Fruit fly (Drosophila melanogaster) whole organism, embryonic: ENCODE measurements around the gene lilli.

ENCODE experiments used
- Adf1 ChIP-seq: fragments of 200-800 bp; sonication (Bioruptor generic); IDR thresholded peaks from 2 replicates; pipeline ENCODE4 v1.3.6; 2022; ENCODE audit warnings: missing biosample characterization, missing genetic modification characterization
- Bgb ChIP-seq: fragments of 200-800 bp; sonication (Bioruptor generic); IDR thresholded peaks from 2 replicates; pipeline ENCODE4 v1.3.6; 2022; ENCODE audit warnings: missing biosample characterization, missing genetic modification characterization; ENCODE audit not compliant: partially characterized antibody
- BtbVII ChIP-seq: fragments of 200-800 bp; sonication (Bioruptor generic); optimal IDR thresholded peaks from 3 replicates; lab custom pipeline; 2017; ENCODE audit warnings: missing biosample characterization, mild to moderate bottlenecking, missing genetic modification characterization
- CG10209 ChIP-seq: fragments of 200-800 bp; sonication (Bioruptor generic); optimal IDR thresholded peaks from 3 replicates; lab custom pipeline; 2017; ENCODE audit warnings: missing biosample characterization, mild to moderate bottlenecking, missing genetic modification characterization, missing genetic modification reagents
- CG11247 ChIP-seq: fragments of 200-800 bp; sonication (Bioruptor generic); IDR thresholded peaks from 2 replicates; pipeline ENCODE4 v1.3.6; 2022; ENCODE audit warnings: missing biosample characterization, missing genetic modification characterization
- CG13424 ChIP-seq: fragments of 200-800 bp; sonication (Bioruptor generic); optimal IDR thresholded peaks from 2 replicates; lab custom pipeline; 2019; ENCODE audit warnings: missing biosample characterization, mild to moderate bottlenecking, missing genetic modification characterization, moderate library complexity
- CG14014 ChIP-seq: fragments of 200-800 bp; sonication (Bioruptor generic); IDR thresholded peaks from 2 replicates; pipeline ENCODE4 v1.3.6; 2022; ENCODE audit warnings: missing biosample characterization, missing genetic modification characterization
- CG14050 ChIP-seq: fragments of 200-800 bp; sonication (Bioruptor generic); IDR thresholded peaks from 3 replicates; pipeline ENCODE4 v1.3.6; 2022; ENCODE audit warnings: missing biosample characterization, missing genetic modification characterization
- CG17359 ChIP-seq: fragments of 200-800 bp; sonication (Bioruptor generic); optimal IDR thresholded peaks from 3 replicates; lab custom pipeline; 2018; ENCODE audit warnings: missing biosample characterization, mild to moderate bottlenecking, missing genetic modification characterization, moderate library complexity
- CG17802 ChIP-seq: fragments of 200-800 bp; sonication (Bioruptor generic); optimal IDR thresholded peaks from 2 replicates; lab custom pipeline; 2018; ENCODE audit warnings: missing biosample characterization, mild to moderate bottlenecking, missing genetic modification characterization, moderate library complexity
- CG18476 ChIP-seq: fragments of 200-800 bp; sonication (Bioruptor generic); optimal IDR thresholded peaks from 2 replicates; lab custom pipeline; 2016; ENCODE audit warnings: missing biosample characterization, mild to moderate bottlenecking, missing genetic modification characterization
- CG18619 ChIP-seq: fragments of 200-800 bp; sonication (Bioruptor generic); optimal IDR thresholded peaks from 3 replicates; lab custom pipeline; 2017; ENCODE audit warnings: missing biosample characterization, mild to moderate bottlenecking, missing genetic modification characterization
- CG2120 ChIP-seq: fragments of 200-800 bp; sonication (Bioruptor generic); optimal IDR thresholded peaks from 3 replicates; lab custom pipeline; 2016; ENCODE audit warnings: missing biosample characterization, missing genetic modification characterization
- CG31441 ChIP-seq: fragments of 200-800 bp; sonication (Bioruptor generic); IDR thresholded peaks from 2 replicates; pipeline ENCODE4 v1.3.6; 2022; ENCODE audit warnings: missing biosample characterization, missing genetic modification characterization
- CG34376 ChIP-seq: fragments of 200-800 bp; sonication (Bioruptor generic); optimal IDR thresholded peaks from 2 replicates; lab custom pipeline; 2018; ENCODE audit warnings: missing biosample characterization, mild to moderate bottlenecking, missing genetic modification characterization
- CG3726 ChIP-seq: fragments of 200-800 bp; sonication (Bioruptor generic); IDR thresholded peaks from 3 replicates; pipeline ENCODE4, ENCODE4 v1.3.6; 2022; ENCODE audit warnings: missing biosample characterization, missing genetic modification characterization
- CG4820 ChIP-seq: fragments of 200-800 bp; sonication (Bioruptor generic); optimal IDR thresholded peaks from 3 replicates; lab custom pipeline; 2016; ENCODE audit warnings: missing biosample characterization, missing genetic modification characterization
- CG6254 ChIP-seq: fragments of 200-800 bp; sonication (Bioruptor generic); optimal IDR thresholded peaks from 3 replicates; lab custom pipeline; 2017; ENCODE audit warnings: mild to moderate bottlenecking, missing biosample characterization, missing genetic modification reagents, missing genetic modification characterization
- CG6765 ChIP-seq: fragments of 200-800 bp; sonication (Bioruptor generic); optimal IDR thresholded peaks from 3 replicates; lab custom pipeline; 2017; ENCODE audit warnings: missing biosample characterization, mild to moderate bottlenecking, missing genetic modification characterization
- CG7372 ChIP-seq: fragments of 200-800 bp; sonication (Bioruptor generic); IDR thresholded peaks from 2 replicates; pipeline ENCODE4 v1.3.6; 2022; ENCODE audit warnings: missing biosample characterization, missing genetic modification characterization
- CoRest ChIP-seq: fragments of 200-800 bp; sonication (Bioruptor generic); optimal IDR thresholded peaks from 3 replicates; lab custom pipeline; 2018; ENCODE audit warnings: missing biosample characterization, mild to moderate bottlenecking, missing genetic modification characterization, moderate library complexity
- MBD-R2 ChIP-seq: fragments of 200-800 bp; sonication (Bioruptor generic); IDR thresholded peaks from 2 replicates; pipeline ENCODE4 v1.3.6; 2022; ENCODE audit warnings: missing biosample characterization, missing genetic modification characterization
- Neu2 ChIP-seq: fragments of 200-800 bp; sonication (Bioruptor generic); optimal IDR thresholded peaks from 3 replicates; lab custom pipeline; 2016; ENCODE audit warnings: missing biosample characterization, missing genetic modification characterization, borderline replicate concordance
- Nf-YC ChIP-seq: fragments of 200-800 bp; optimal IDR thresholded peaks from 3 replicates; lab custom pipeline; 2019; ENCODE audit warnings: missing biosample characterization, mild to moderate bottlenecking, missing genetic modification characterization, moderate library complexity
- Pdp1 ChIP-seq, 2 experiments: fragments of 200-800 bp; sonication (Bioruptor generic); optimal IDR thresholded peaks; 3 replicates each; lab custom pipeline; 2016; ENCODE audit warnings: missing biosample characterization in 2 of 2, missing genetic modification characterization in 2 of 2, mild to moderate bottlenecking in 1 of 2, moderate library complexity in 1 of 2
- Vsx1 ChIP-seq: fragments of 200-800 bp; sonication (Bioruptor generic); optimal IDR thresholded peaks from 2 replicates; lab custom pipeline; 2017; ENCODE audit warnings: missing biosample characterization, mild to moderate bottlenecking, missing genetic modification characterization, missing genetic modification reagents
- YL-1 ChIP-seq: fragments of 200-800 bp; sonication (Bioruptor generic); optimal IDR thresholded peaks from 3 replicates; lab custom pipeline; 2017; ENCODE audit warnings: missing biosample characterization, mild to moderate bottlenecking, missing genetic modification characterization
- ase ChIP-seq: fragments of 200-800 bp; sonication (Bioruptor generic); IDR thresholded peaks from 3 replicates; pipeline ENCODE4 v1.3.6; 2022; ENCODE audit warnings: missing biosample characterization, missing genetic modification characterization
- ato ChIP-seq: fragments of 200-800 bp; sonication (Bioruptor generic); IDR thresholded peaks from 2 replicates; pipeline ENCODE4 v1.3.6; 2022; ENCODE audit warnings: missing biosample characterization, missing genetic modification characterization; ENCODE audit not compliant: partially characterized antibody
- bbx ChIP-seq: fragments of 200-800 bp; sonication (Bioruptor generic); IDR thresholded peaks from 2 replicates; pipeline ENCODE4 v1.3.6; 2022; ENCODE audit warnings: missing biosample characterization, missing genetic modification characterization; ENCODE audit not compliant: partially characterized antibody
- chn ChIP-seq: fragments of 200-800 bp; sonication (Bioruptor generic); optimal IDR thresholded peaks from 2 replicates; lab custom pipeline; 2016; ENCODE audit warnings: missing biosample characterization, missing genetic modification characterization
- ci ChIP-seq: fragments of 200-800 bp; sonication (Bioruptor generic); IDR thresholded peaks from 3 replicates; pipeline ENCODE4 v1.3.6; 2022; ENCODE audit warnings: missing biosample characterization, missing genetic modification characterization
- cwo ChIP-seq: fragments of 200-800 bp; sonication (Bioruptor generic); optimal IDR thresholded peaks from 3 replicates; lab custom pipeline; 2017; ENCODE audit warnings: missing biosample characterization, missing genetic modification characterization, mild to moderate bottlenecking, moderate library complexity, missing genetic modification reagents
- gem ChIP-seq: fragments of 200-800 bp; sonication (Bioruptor generic); optimal IDR thresholded peaks from 2 replicates; lab custom pipeline; 2019; ENCODE audit warnings: missing biosample characterization, mild to moderate bottlenecking, missing genetic modification characterization, moderate library complexity
- gt ChIP-seq: fragments of 200-800 bp; sonication (Bioruptor generic); IDR thresholded peaks from 2 replicates; pipeline ENCODE4 v1.3.6; 2022; ENCODE audit warnings: missing biosample characterization, missing genetic modification characterization
- hkb ChIP-seq, 2 experiments: fragments of 200-800 bp in 1 of 2; fragments of >200 bp in 1 of 2; sonication (Bioruptor generic) in 1 of 2; IDR thresholded peaks in 1 of 2; optimal IDR thresholded peaks in 1 of 2; 2 replicates each; pipeline versions ENCODE4 v1.3.6 to Lab custom; 2017 to 2022; ENCODE audit warnings: missing biosample characterization in 1 of 2, missing genetic modification characterization in 1 of 2
- lola ChIP-seq, 3 experiments: fragments of >200 bp in 2 of 3; fragments of 200-800 bp in 1 of 3; sonication (Bioruptor generic) in 1 of 3; optimal IDR thresholded peaks; 2 replicates each; lab custom pipeline; 2017 to 2019; ENCODE audit warnings: missing biosample characterization in 3 of 3, missing genetic modification characterization in 3 of 3, mild to moderate bottlenecking in 1 of 3, moderate library complexity in 1 of 3
- maf-S ChIP-seq: fragments of 200-800 bp; sonication (Bioruptor generic); optimal IDR thresholded peaks from 2 replicates; lab custom pipeline; 2016; ENCODE audit warnings: missing biosample characterization, missing genetic modification characterization
- mirr ChIP-seq: fragments of 200-800 bp; sonication (Bioruptor generic); optimal IDR thresholded peaks from 3 replicates; lab custom pipeline; 2018; ENCODE audit warnings: missing biosample characterization, mild to moderate bottlenecking, missing genetic modification characterization
- oc ChIP-seq: fragments of 200-800 bp; sonication (Bioruptor generic); optimal IDR thresholded peaks from 2 replicates; lab custom pipeline; 2018; ENCODE audit warnings: missing biosample characterization, mild to moderate bottlenecking, missing genetic modification characterization, moderate library complexity
- schlank ChIP-seq: fragments of 200-800 bp; sonication (Bioruptor generic); optimal IDR thresholded peaks from 2 replicates; lab custom pipeline; 2018; ENCODE audit warnings: missing biosample characterization, mild to moderate bottlenecking, missing genetic modification characterization
- sima ChIP-seq: fragments of 200-800 bp; sonication (Bioruptor generic); optimal IDR thresholded peaks from 2 replicates; lab custom pipeline; 2016; ENCODE audit warnings: missing biosample characterization, missing genetic modification characterization
- sisA ChIP-seq: fragments of 200-800 bp; sonication (Bioruptor generic); IDR thresholded peaks from 2 replicates; pipeline ENCODE4 v1.3.6; 2022; ENCODE audit warnings: missing biosample characterization, missing genetic modification characterization
- twi ChIP-seq: fragments of 200-800 bp; optimal IDR thresholded peaks from 2 replicates; lab custom pipeline; 2019; ENCODE audit warnings: missing biosample characterization, mild to moderate bottlenecking, missing genetic modification characterization, moderate library complexity
- vnd ChIP-seq: fragments of 200-800 bp; sonication (Bioruptor generic); IDR thresholded peaks from 3 replicates; pipeline ENCODE4 v1.3.6; 2022; ENCODE audit warnings: missing biosample characterization, missing genetic modification characterization; ENCODE audit not compliant: partially characterized antibody
- yki ChIP-seq: fragments of >200 bp; optimal IDR thresholded peaks from 3 replicates; lab custom pipeline; 2018
- zf30C ChIP-seq: fragments of 200-800 bp; sonication (Bioruptor generic); optimal IDR thresholded peaks from 3 replicates; lab custom pipeline; 2018; ENCODE audit warnings: missing biosample characterization, mild to moderate bottlenecking, missing genetic modification characterization
- zfh2 ChIP-seq: fragments of 200-800 bp; sonication (Bioruptor generic); optimal IDR thresholded peaks from 2 replicates; lab custom pipeline; 2016; ENCODE audit warnings: missing biosample characterization, missing genetic modification characterization

The lilli gene

DNA sequence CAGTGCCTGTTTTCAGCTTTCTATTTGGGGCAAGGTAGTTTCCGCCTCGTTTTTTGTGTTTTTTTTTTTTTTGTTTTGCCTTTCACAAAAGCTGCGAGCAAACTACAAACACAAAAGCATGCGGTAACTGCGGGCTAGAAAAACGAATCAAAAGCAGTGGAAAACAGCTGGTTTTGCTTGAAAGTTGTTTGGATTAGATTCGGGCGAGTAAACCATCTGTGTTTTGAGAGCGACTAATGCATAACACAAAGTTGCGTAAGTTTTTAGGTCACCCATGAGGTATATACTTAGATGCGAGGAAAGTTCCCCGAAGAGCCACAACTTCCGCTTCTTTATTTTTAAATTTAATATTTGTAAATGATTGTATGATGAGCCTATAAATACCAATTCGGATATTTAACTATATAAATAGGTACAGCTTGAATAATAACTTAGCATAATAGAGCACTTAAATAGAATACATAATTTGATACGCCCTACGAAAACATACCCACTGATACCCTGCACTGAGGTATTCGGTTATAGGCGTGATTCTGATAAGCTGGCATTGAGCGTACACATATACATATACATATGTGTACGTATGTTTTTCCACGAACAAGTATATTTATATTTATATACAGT, 13.3 kb upstream of the lilli start (continued):
- TF ChIP-seq CG10209 (GFP tag; lab: Kevin White, UChicago): peak; percentile 67
- TF ChIP-seq Pdp1 (GFP tag; optimal IDR thresholded peaks at IDR 0.05; lab: Kevin White, UChicago): peak in 1 of 2 experiments; percentile 97
- TF ChIP-seq CG18476: no peak
- TF ChIP-seq maf-S: no peak
- no peak for TF ChIP-seq Bgb (GFP tag; lab: Robert Waterston, UW)
- TF ChIP-seq ato (GFP tag; lab: Robert Waterston, UW): no peak
- peak; percentile 44 for TF ChIP-seq CG2120 (GFP tag; lab: Kevin White, UChicago)
- TF ChIP-seq CG7372 (GFP tag; lab: Robert Waterston, UW): no peak
- peak; percentile 9; the same call in 1 of the 2 replicates for TF ChIP-seq sisA (GFP tag; lab: Robert Waterston, UW)
- peak; percentile 74 for TF ChIP-seq CG34376
- TF ChIP-seq sima (GFP tag; lab: Kevin White, UChicago): no peak
- peak; percentile 49 for TF ChIP-seq CG17359 (tag; lab: Kevin White, UChicago)
- TF ChIP-seq ci (GFP tag; lab: Robert Waterston, UW): 0 out of 3 replicates have a peak, but pooled peaks have one; percentile 47
- TF ChIP-seq CG3726 (GFP tag; lab: Robert Waterston, UW): no peak
- no peak for TF ChIP-seq CG14050 (GFP tag; lab: Robert Waterston, UW)
- no peak for TF ChIP-seq Neu2 (GFP tag; lab: Kevin White, UChicago)
- TF ChIP-seq lola (GFP tag; optimal IDR thresholded peaks at IDR 0.05; lab: Kevin White, UChicago): no peak
- peak; percentile 51 for TF ChIP-seq BtbVII (GFP tag; lab: Kevin White, UChicago)
- TF ChIP-seq CG31441 (GFP tag; lab: Robert Waterston, UW): peak; percentile 28; the same call in 1 of the 2 replicates
- TF ChIP-seq hkb (optimal IDR thresholded peaks at IDR 0.05; lab: Kevin White, UChicago): no peak
- TF ChIP-seq hkb (GFP tag; IDR thresholded peaks at IDR 0.05; lab: Robert Waterston, UW): peak; percentile 42; the same call in 1 of the 2 replicates
- no peak for TF ChIP-seq bbx (GFP tag; lab: Robert Waterston, UW)
- peak; percentile 71 for TF ChIP-seq cwo
- TF ChIP-seq CG18619 (GFP tag; lab: Kevin White, UChicago): peak; percentile 49
- TF ChIP-seq MBD-R2: no peak
- TF ChIP-seq ase (GFP tag; lab: Robert Waterston, UW): 0 out of 3 replicates have a peak, but pooled peaks have one; percentile 17
- TF ChIP-seq CG6765: no peak
- peak; percentile 45 for TF ChIP-seq CG13424

DNA sequence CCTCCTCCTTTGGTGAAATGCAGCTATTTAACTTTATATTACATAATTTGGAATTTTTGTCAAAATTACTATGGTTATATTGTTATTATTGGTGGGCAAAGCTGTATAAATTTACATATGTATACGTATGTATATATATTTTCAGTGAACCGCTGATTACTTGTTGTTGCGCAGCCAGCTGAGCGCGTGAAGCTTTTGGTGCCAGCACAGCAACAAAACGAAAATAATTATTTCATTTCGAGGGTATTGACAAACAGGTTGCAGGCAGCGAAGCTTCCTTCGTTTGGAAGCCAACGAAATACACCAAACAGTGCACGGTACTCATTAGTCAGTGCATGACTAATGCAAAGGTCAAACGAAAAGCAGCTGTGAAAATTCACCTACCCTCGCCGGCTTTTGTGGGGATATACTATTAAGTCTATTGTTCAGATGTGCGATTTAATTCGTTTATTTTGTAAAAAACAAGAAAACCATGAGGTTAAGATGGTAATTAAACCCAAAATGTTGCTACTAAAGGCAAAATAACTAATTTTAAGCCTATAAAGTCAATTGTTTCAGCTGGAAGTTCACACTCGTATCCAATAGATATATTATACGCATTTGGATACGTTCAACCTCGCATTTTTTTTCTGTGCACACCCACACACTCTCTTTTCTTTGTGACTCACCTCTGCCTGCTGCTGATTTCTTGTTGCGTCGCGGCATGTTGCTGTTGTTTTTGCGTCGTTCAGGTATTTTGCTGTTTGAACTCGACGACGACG, 12.6 kb upstream of the lilli start:
- TF ChIP-seq CG11247 (GFP tag; lab: Robert Waterston, UW) (no peak), zfh2 (GFP tag; lab: Kevin White, UChicago) (no peak), mirr (GFP tag; lab: Kevin White, UChicago) (no peak), gem (tag; lab: Kevin White, UChicago) (peak; percentile 40), CG17802 (tag; lab: Kevin White, UChicago) (no peak), CoRest (no peak), YL-1 (GFP tag; lab: Kevin White, UChicago) (no peak), CG14014 (GFP tag; lab: Robert Waterston, UW) (no peak), schlank (tag; lab: Kevin White, UChicago) (no peak), twi (tag; lab: Kevin White, UChicago) (no peak), Nf-YC (tag; lab: Kevin White, UChicago) (no peak), Adf1 (no peak), yki (no peak), vnd (GFP tag; lab: Robert Waterston, UW) (no peak), chn (GFP tag; lab: Kevin White, UChicago) (no peak), Vsx1 (GFP tag; lab: Kevin White, UChicago) (no peak), CG4820 (GFP tag; lab: Kevin White, UChicago) (peak; percentile 2), gt (GFP tag; lab: Robert Waterston, UW) (no peak), zf30C (GFP tag; lab: Kevin White, UChicago) (peak; percentile 79), oc (tag; lab: Kevin White, UChicago) (no peak), CG6254 (GFP tag; lab: Kevin White, UChicago) (no peak)
